Worm (Caenorhabditis elegans): Measurements from ENCODE around the gene Y116F11A.6.
A peak's percentile ranks its signal among the peaks of the same experiment; 100 is the strongest.

Y116F11A.6 gene

DNA sequence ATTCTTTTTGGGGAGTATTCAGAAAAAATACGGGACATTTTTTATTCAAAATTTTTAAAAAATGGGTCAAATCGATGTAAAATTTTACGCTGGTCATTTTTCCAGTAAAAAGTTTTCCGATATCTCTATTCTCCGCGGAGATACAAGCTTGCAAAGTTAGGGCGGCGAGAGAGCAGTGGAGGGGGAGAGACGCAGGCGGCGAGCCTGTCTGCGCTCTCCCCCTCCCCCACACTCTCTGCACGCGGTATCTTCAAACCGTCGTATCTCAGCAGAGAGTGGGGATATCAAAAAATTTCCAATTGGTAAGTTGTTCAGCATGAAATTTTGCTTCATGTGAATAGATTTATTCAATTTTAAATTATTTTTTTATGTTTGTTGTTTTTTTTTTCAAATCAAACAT is 47.5 kb upstream of the Y116F11A.6 start:
- TF ChIP-seq nhr-11 (tag; optimal IDR thresholded peaks at IDR 0.05) = no peak
- no peak for TF ChIP-seq pros-1 (tag; optimal IDR thresholded peaks at IDR 0.05)
- TF ChIP-seq pha-4 (tag; optimal IDR thresholded peaks at IDR 0.05) = no peak
- TF ChIP-seq syd-9 (tag; optimal IDR thresholded peaks at IDR 0.05) = no peak
- TF ChIP-seq tbx-7 (tag; optimal IDR thresholded peaks at IDR 0.05) = no peak
- TF ChIP-seq npax-4 (tag; optimal IDR thresholded peaks at IDR 0.05) = no peak
- no peak for TF ChIP-seq che-1 (tag; optimal IDR thresholded peaks at IDR 0.05)
- no peak for TF ChIP-seq ceh-22 (tag; optimal IDR thresholded peaks at IDR 0.05)
- TF ChIP-seq ceh-18 (tag; optimal IDR thresholded peaks at IDR 0.05) = no peak
- TF ChIP-seq lin-11 (tag; optimal IDR thresholded peaks at IDR 0.05) = no peak
- TF ChIP-seq ceh-34 (tag; optimal IDR thresholded peaks at IDR 0.05) = no peak
- TF ChIP-seq lim-6 (tag; optimal IDR thresholded peaks at IDR 0.05) = no peak
- no peak for TF ChIP-seq ceh-14 (tag; optimal IDR thresholded peaks at IDR 0.05)

DNA sequence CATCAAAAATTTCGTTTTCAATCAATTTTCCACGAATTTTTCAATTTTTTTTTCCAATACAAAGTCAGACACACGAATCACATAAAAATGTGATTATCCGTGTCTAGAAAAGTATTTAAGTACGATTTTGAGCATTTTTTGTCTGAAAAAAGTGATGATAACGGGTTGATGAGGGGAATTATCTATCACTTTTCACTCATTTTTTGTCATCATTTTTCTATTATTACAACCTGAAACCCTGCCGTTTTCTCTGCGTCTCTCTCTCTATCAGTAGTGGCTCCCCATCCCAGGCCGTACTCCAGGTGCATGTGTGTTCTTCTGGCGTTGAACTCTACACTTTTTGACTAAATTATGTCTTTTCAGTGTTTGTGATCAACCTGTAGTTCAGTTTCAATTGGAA is 47.0 kb upstream of the Y116F11A.6 start:
- no peak for TF ChIP-seq zip-5 (tag; optimal IDR thresholded peaks at IDR 0.05)
- no peak for TF ChIP-seq F13H6.1 (tag; optimal IDR thresholded peaks at IDR 0.05)
- no peak for TF ChIP-seq sox-2 (GFP tag; IDR thresholded peaks at IDR 0.05)
- no peak for TF ChIP-seq K02D7.2 (tag; optimal IDR thresholded peaks at IDR 0.05)
- no peak for TF ChIP-seq ceh-45 (GFP tag; IDR thresholded peaks at IDR 0.05)
- no peak for TF ChIP-seq ahr-1 (tag; optimal IDR thresholded peaks at IDR 0.05)
- no peak for TF ChIP-seq pros-1 (tag; optimal IDR thresholded peaks at IDR 0.05)
- no peak for TF ChIP-seq ceh-19 (GFP tag; optimal IDR thresholded peaks at IDR 0.05)
- no peak for TF ChIP-seq unc-55 (GFP tag; optimal IDR thresholded peaks at IDR 0.05)
- TF ChIP-seq hlh-15 (tag; optimal IDR thresholded peaks at IDR 0.05) = no peak
- TF ChIP-seq hlh-30 (tag; optimal IDR thresholded peaks at IDR 0.05; ENCODE audit: insufficient read depth) = no peak
- TF ChIP-seq unc-86 (tag; optimal IDR thresholded peaks at IDR 0.05) = no peak
- TF ChIP-seq pha-4 (tag; optimal IDR thresholded peaks at IDR 0.05) = no peak
- no peak for TF ChIP-seq Y22D7AL.16 (tag; optimal IDR thresholded peaks at IDR 0.05)
- no peak for TF ChIP-seq elt-4 (tag; optimal IDR thresholded peaks at IDR 0.05)
- no peak for TF ChIP-seq ceh-34 (tag; optimal IDR thresholded peaks at IDR 0.05)

DNA sequence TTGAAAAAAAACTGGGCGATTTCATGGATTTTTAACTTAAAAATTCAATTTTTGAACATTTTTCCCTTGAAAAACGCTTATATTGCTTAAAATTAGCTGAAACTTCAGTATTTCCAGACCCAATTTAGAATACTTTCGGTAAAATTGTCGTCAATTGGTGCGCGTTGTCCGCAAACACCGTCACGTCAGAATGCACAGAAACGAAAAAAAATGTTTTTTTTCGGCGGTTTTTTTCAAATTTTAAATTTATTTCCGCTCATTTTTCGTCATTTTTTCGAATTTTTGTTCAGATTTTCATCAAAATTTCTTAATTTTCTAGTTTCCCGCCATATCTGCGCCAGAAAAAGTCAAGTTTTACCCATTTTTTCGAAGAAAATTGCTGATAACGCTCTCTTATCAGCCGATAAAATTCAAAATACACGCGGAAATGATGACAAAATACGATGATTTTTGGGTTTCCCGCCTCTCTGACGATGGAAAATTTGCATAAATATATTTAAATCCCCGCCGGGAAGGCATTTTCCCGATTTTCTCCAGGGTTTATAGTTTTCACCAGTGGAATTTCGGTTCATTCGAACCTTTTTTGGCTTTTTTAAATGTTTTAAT is 46.0 kb upstream of the Y116F11A.6 start:
- TF ChIP-seq che-1 (tag; optimal IDR thresholded peaks at IDR 0.05) (no peak), gmeb-2 (tag; optimal IDR thresholded peaks at IDR 0.05) (no peak), unc-3 (GFP tag; conservative IDR thresholded peaks at IDR 0.05) (no peak), unc-3 (tag; optimal IDR thresholded peaks at IDR 0.05) (no peak), elt-2 (tag; optimal IDR thresholded peaks at IDR 0.05) (peak; percentile 48), ceh-6 (GFP tag; optimal IDR thresholded peaks at IDR 0.05) (no peak), syd-9 (tag; optimal IDR thresholded peaks at IDR 0.05) (no peak)

DNA sequence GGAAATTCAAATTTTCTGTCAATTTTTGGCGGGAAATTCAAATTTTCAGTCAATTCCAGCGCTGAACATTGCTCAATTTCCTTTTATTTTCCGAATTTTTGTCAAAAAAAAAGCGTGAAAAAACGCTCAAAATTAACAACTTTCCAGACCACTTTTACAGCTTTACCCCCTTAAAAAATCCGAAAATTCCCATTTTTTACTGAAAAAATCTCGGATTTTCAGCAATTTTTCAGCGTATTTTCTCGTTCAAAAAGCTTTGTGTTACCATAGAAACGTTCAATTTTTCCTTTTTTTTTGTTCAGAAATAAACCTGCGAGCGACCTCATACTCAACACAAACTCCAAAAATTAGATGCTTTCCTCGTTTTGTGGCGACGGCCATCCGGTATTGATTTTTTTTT is 44.8 kb upstream of the Y116F11A.6 start, which contains the start of gene mrp-7:
Gene mrp-7 (plus strand): TSS at position 301 of the 400 bp plus-strand sequence.
- no peak for TF ChIP-seq zip-5 (tag; optimal IDR thresholded peaks at IDR 0.05)
- no peak for TF ChIP-seq ceh-9 (tag; optimal IDR thresholded peaks at IDR 0.05)
- TF ChIP-seq elt-4 (tag; optimal IDR thresholded peaks at IDR 0.05) = no peak

DNA sequence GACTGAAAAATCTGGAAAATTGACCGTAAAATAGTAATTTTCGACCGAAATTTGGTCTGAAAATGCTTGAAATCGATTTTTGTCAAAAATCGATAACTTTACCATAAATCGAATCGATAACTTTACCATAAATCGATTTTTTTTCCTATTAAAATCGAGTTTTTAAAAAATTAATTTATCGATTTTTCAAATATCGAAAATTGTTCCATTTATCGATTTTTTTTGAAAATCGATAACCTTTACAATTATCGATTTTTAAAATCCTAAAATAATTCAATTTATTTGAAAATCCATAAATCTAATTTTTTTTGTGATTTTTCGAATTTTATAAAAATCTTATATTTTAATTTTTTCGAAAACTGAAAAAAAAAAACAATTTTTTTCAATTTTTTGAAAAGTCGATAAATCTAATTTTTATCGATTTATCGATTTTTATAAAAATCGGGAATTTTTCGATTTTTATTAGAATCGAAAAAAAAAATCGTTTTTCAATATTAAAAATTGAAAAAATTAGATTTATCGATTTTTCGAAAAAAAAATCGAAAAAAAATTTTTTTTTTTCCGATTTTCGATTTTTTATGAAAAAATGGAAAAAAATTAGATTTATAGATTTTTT is 28.0 kb upstream of the Y116F11A.6 start:
- TF ChIP-seq ceh-48 (tag; optimal IDR thresholded peaks at IDR 0.05) (no peak), ceh-9 (tag; optimal IDR thresholded peaks at IDR 0.05) (no peak), dmd-4 (tag; optimal IDR thresholded peaks at IDR 0.05; ENCODE audit: borderline replicate concordance) (no peak), Y22D7AL.16 (tag; optimal IDR thresholded peaks at IDR 0.05) (no peak), pqm-1 (tag; optimal IDR thresholded peaks at IDR 0.05) (no peak), ceh-30 (tag; optimal IDR thresholded peaks at IDR 0.05) (no peak), pha-2 (tag; optimal IDR thresholded peaks at IDR 0.05) (no peak), tbx-2 (tag; optimal IDR thresholded peaks at IDR 0.05) (no peak), ceh-19 (GFP tag; optimal IDR thresholded peaks at IDR 0.05) (no peak), ceh-22 (tag; optimal IDR thresholded peaks at IDR 0.05) (no peak), madf-2 (tag; optimal IDR thresholded peaks at IDR 0.05) (no peak), hlh-8 (tag; optimal IDR thresholded peaks at IDR 0.05) (no peak), sdc-2 (tag; optimal IDR thresholded peaks at IDR 0.05) (no peak), lin-11 (tag; optimal IDR thresholded peaks at IDR 0.05) (no peak)

Data from whole organism, late embryonic.